Worm (Caenorhabditis elegans) whole organism, early embryonic: Measurements from ENCODE around the gene cyp-31A2.

Experiments used
- F13C5.2 ChIP-seq: sonication (generic microtip); optimal IDR thresholded peaks from 2 replicates; lab custom pipeline; 2017; ENCODE audit warnings: mild to moderate bottlenecking, missing genetic modification characterization, inconsistent platforms, missing compliant biosample characterization
- flt-1 ChIP-seq: fragments of 200-800 bp; sonication (Bioruptor generic); IDR thresholded peaks from 2 replicates; pipeline ENCODE4 v1.3.6; 2022; ENCODE audit warnings: missing genetic modification characterization, missing compliant biosample characterization
- hmbx-1 ChIP-seq: sonication (generic microtip); optimal IDR thresholded peaks from 2 replicates; lab custom pipeline; 2016; ENCODE audit warnings: mild to moderate bottlenecking, missing genetic modification characterization, missing compliant biosample characterization
- hmg-4 ChIP-seq: fragments of 200-800 bp; sonication (Bioruptor generic); optimal IDR thresholded peaks from 2 replicates; lab custom pipeline; 2018; ENCODE audit warnings: mild to moderate bottlenecking, missing genetic modification characterization, missing compliant biosample characterization
- pes-1 ChIP-seq: fragments of 200-800 bp; sonication (Bioruptor generic); IDR thresholded peaks from 2 replicates; pipeline ENCODE4 v1.3.6; 2022; ENCODE audit warnings: missing genetic modification reagents, missing genetic modification characterization, missing compliant biosample characterization
- scrt-1 ChIP-seq: fragments of 200-800 bp; sonication (Bioruptor generic); IDR thresholded peaks from 2 replicates; pipeline ENCODE4 v1.3.6; 2022; ENCODE audit warnings: missing genetic modification characterization, missing compliant biosample characterization

DNA sequence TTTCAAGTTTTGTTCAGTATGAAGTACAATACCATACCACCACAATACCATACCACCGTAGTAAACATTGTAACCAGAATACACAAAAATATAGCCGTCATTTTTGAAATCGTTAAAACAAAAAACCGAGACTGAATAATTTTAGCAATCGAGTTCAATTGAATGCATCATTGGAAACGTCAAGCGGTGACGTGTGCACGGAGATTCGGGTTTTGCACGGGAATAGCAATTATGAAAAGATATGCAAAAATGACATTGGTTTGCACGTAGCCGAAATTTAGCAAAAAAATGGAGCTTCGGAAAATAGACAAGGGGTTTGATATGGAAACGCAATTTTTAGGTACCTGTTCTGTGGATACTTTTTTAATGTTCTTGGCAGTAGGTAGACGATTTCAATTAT is 11.2 kb downstream of the cyp-31A2 start, which contains the start of gene F22B3.10:
- TF ChIP-seq F13C5.2 (tag; lab: Kevin White, UChicago), result no peak
- no peak for TF ChIP-seq flt-1 (GFP tag; lab: Robert Waterston, UW)
- no peak for TF ChIP-seq hmbx-1 (tag; lab: Kevin White, UChicago)
- no peak for TF ChIP-seq hmg-4 (GFP tag; lab: Kevin White, UChicago)
- TF ChIP-seq scrt-1 (GFP tag; lab: Robert Waterston, UW), result no peak
- TF ChIP-seq pes-1 (GFP tag; lab: Robert Waterston, UW), result no peak
